Worm (Caenorhabditis elegans) whole organism, L2 larva: ENCODE results near the gene C52B9.4.

Source experiments
- F13H6.1 ChIP-seq: sonication (generic microtip); optimal IDR thresholded peaks from 2 replicates; lab custom pipeline; 2016; ENCODE audit warnings: missing genetic modification characterization, missing compliant biosample characterization
- R02D3.7 ChIP-seq: fragments of 150-350 bp; optimal IDR thresholded peaks from 2 replicates; lab custom pipeline; 2014; ENCODE audit warnings: missing biosample characterization, missing genetic modification characterization
- Y55F3AM.14 ChIP-seq: fragments of 200-800 bp; sonication (Bioruptor generic); optimal IDR thresholded peaks from 2 replicates; lab custom pipeline; 2018; ENCODE audit warnings: mild to moderate bottlenecking, missing genetic modification characterization, missing compliant biosample characterization
- ZK546.5 ChIP-seq: sonication (generic microtip); optimal IDR thresholded peaks from 2 replicates; lab custom pipeline; 2017; ENCODE audit warnings: missing biosample characterization, missing genetic modification characterization
- alr-1 ChIP-seq: fragments of 150-350 bp; optimal IDR thresholded peaks from 2 replicates; lab custom pipeline; 2014; ENCODE audit warnings: missing biosample characterization, missing genetic modification characterization
- ama-1 ChIP-seq: fragments of 150-350 bp; optimal IDR thresholded peaks from 2 replicates; lab custom pipeline; 2018; ENCODE audit warnings: inconsistent platforms
- blmp-1 ChIP-seq: sonication (generic microtip); optimal IDR thresholded peaks from 2 replicates; lab custom pipeline; 2017; ENCODE audit warnings: missing genetic modification characterization, mild to moderate bottlenecking, missing compliant biosample characterization, antibody characterized with exemption, moderate library complexity; ENCODE audit not compliant: insufficient read depth
- ceh-82 ChIP-seq: fragments of 150-350 bp; optimal IDR thresholded peaks from 2 replicates; lab custom pipeline; 2014; ENCODE audit warnings: missing biosample characterization, missing genetic modification characterization
- crh-2 ChIP-seq: sonication (generic microtip); optimal IDR thresholded peaks from 2 replicates; lab custom pipeline; 2017; ENCODE audit warnings: missing biosample characterization, missing genetic modification characterization
- dmd-4 ChIP-seq: sonication (generic microtip); optimal IDR thresholded peaks from 2 replicates; lab custom pipeline; 2017; ENCODE audit warnings: missing biosample characterization, missing genetic modification characterization
- egl-27 ChIP-seq: sonication (generic microtip); optimal IDR thresholded peaks from 3 replicates; lab custom pipeline; 2017; ENCODE audit warnings: missing biosample characterization, missing genetic modification reagents, missing genetic modification characterization
- elt-1 ChIP-seq: fragments of 150-350 bp; optimal IDR thresholded peaks from 2 replicates; lab custom pipeline; 2014; ENCODE audit warnings: missing biosample characterization, missing genetic modification characterization
- elt-3 ChIP-seq: sonication (generic microtip); optimal IDR thresholded peaks from 2 replicates; lab custom pipeline; 2017; ENCODE audit warnings: missing biosample characterization, missing genetic modification characterization
- fos-1 ChIP-seq: fragments of 150-350 bp; optimal IDR thresholded peaks from 2 replicates; lab custom pipeline; 2014; ENCODE audit warnings: missing biosample characterization, missing genetic modification characterization
- gmeb-1 ChIP-seq: fragments of 150-350 bp; optimal IDR thresholded peaks from 2 replicates; lab custom pipeline; 2014; ENCODE audit warnings: missing biosample characterization, missing genetic modification characterization
- lin-39 ChIP-seq: fragments of 150-350 bp; optimal IDR thresholded peaks from 2 replicates; lab custom pipeline; 2014; ENCODE audit warnings: missing biosample characterization, missing genetic modification reagents, missing genetic modification characterization
- lsy-2 ChIP-seq, 2 experiments: fragments of 150-350 bp in 1 of 2; sonication (generic microtip) in 1 of 2; optimal IDR thresholded peaks; 2 replicates each; lab custom pipeline; 2014 to 2017; ENCODE audit warnings: missing biosample characterization in 2 of 2, missing genetic modification characterization in 2 of 2
- mab-5 ChIP-seq: fragments of 150-350 bp; optimal IDR thresholded peaks from 2 replicates; lab custom pipeline; 2014; ENCODE audit warnings: missing biosample characterization, missing genetic modification characterization
- nhr-10 ChIP-seq: sonication (generic microtip); optimal IDR thresholded peaks from 2 replicates; lab custom pipeline; 2017; ENCODE audit warnings: missing biosample characterization, missing genetic modification characterization
- nhr-11 ChIP-seq: fragments of 150-350 bp; optimal IDR thresholded peaks from 2 replicates; lab custom pipeline; 2014; ENCODE audit warnings: missing biosample characterization, missing genetic modification characterization
- nhr-12 ChIP-seq: fragments of 150-350 bp; optimal IDR thresholded peaks from 2 replicates; lab custom pipeline; 2014; ENCODE audit warnings: missing biosample characterization, missing genetic modification characterization
- nhr-129 ChIP-seq: fragments of 150-350 bp; optimal IDR thresholded peaks from 2 replicates; lab custom pipeline; 2014; ENCODE audit warnings: missing biosample characterization, missing genetic modification characterization
- nhr-21 ChIP-seq: fragments of 150-350 bp; optimal IDR thresholded peaks from 2 replicates; lab custom pipeline; 2014; ENCODE audit warnings: missing biosample characterization, missing genetic modification characterization
- nhr-237 ChIP-seq: fragments of 150-350 bp; optimal IDR thresholded peaks from 2 replicates; lab custom pipeline; 2014; ENCODE audit warnings: missing biosample characterization, missing genetic modification characterization
- nhr-25 ChIP-seq: fragments of 150-350 bp; sonication (generic microtip); optimal IDR thresholded peaks from 3 replicates; lab custom pipeline; 2014; ENCODE audit warnings: missing biosample characterization, missing genetic modification characterization
- nhr-6 ChIP-seq: fragments of 150-350 bp; optimal IDR thresholded peaks from 2 replicates; lab custom pipeline; 2014; ENCODE audit warnings: missing biosample characterization, missing genetic modification characterization
- peb-1 ChIP-seq: fragments of 150-350 bp; optimal IDR thresholded peaks from 2 replicates; lab custom pipeline; 2014; ENCODE audit warnings: missing biosample characterization, missing genetic modification characterization
- sem-4 ChIP-seq: fragments of 150-350 bp; optimal IDR thresholded peaks from 2 replicates; lab custom pipeline; 2014; ENCODE audit warnings: missing biosample characterization, missing genetic modification reagents, missing genetic modification characterization
- skn-1 ChIP-seq: sonication (generic microtip); optimal IDR thresholded peaks from 2 replicates; lab custom pipeline; 2017; ENCODE audit warnings: missing biosample characterization, missing genetic modification characterization
- sma-3 ChIP-seq: sonication (generic microtip); optimal IDR thresholded peaks from 2 replicates; lab custom pipeline; 2016; ENCODE audit warnings: missing genetic modification reagents, missing genetic modification characterization, missing compliant biosample characterization
- sma-9 ChIP-seq, 2 experiments: fragments of 150-350 bp in 1 of 2; sonication (generic microtip) in 1 of 2; optimal IDR thresholded peaks; 2 replicates each; lab custom pipeline; 2014 to 2016; ENCODE audit warnings: missing genetic modification characterization in 2 of 2, mild to moderate bottlenecking in 1 of 2, missing biosample characterization in 1 of 2, missing compliant biosample characterization in 1 of 2, missing genetic modification reagents in 1 of 2, moderate library complexity in 1 of 2
- unc-55 ChIP-seq: fragments of 150-350 bp; sonication (generic microtip); optimal IDR thresholded peaks from 3 replicates; lab custom pipeline; 2014; ENCODE audit warnings: missing biosample characterization, missing genetic modification reagents, missing genetic modification characterization
- unc-62 ChIP-seq: fragments of 150-350 bp; optimal IDR thresholded peaks from 2 replicates; lab custom pipeline; 2014; ENCODE audit warnings: missing biosample characterization, missing genetic modification reagents, missing genetic modification characterization
- zag-1 ChIP-seq: fragments of 150-350 bp; optimal IDR thresholded peaks from 2 replicates; lab custom pipeline; 2014; ENCODE audit warnings: missing biosample characterization, missing genetic modification characterization
- ztf-1 ChIP-seq: fragments of 200-800 bp; sonication (Bioruptor generic); conservative IDR thresholded peaks from 2 replicates; pipeline ENCODE4 v1.3.6; 2022; ENCODE audit warnings: missing genetic modification characterization, missing compliant biosample characterization
- ztf-11 ChIP-seq: sonication (generic microtip); optimal IDR thresholded peaks from 2 replicates; lab custom pipeline; 2017; ENCODE audit warnings: missing biosample characterization, missing genetic modification characterization
- ztf-4 ChIP-seq: fragments of 150-350 bp; optimal IDR thresholded peaks from 2 replicates; lab custom pipeline; 2014; ENCODE audit warnings: missing biosample characterization, missing genetic modification characterization

C52B9.4 gene

DNA sequence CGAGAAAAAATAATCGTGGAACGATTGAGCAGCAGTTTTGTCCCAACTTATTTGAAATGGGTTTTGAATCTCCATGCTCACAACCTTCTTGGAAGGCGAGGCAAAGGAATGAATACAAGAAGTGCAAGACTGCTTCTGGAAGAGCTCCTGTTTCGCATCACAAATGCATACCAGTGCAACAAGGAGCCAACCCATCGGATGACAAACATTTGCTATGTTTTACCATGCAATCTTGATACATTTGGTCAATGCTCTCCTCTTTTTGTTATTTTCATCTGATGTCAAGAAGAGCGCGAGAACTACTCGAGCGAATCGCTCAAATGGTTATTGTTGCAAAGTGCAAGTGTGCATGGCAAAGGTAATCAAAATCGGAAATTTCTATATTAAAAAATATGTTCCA is 13.7 kb downstream of the C52B9.4 start, which contains the start of gene mec-18:
TSS of gene mec-18 (minus strand) at position 101 of the 400 bp plus-strand sequence.
- TF ChIP-seq nhr-6 (tag; lab: Kevin White, UChicago) = no peak
- TF ChIP-seq blmp-1 (tag; lab: Kevin White, UChicago) = no peak
- no peak for TF ChIP-seq elt-1 (tag; lab: Kevin White, UChicago)
- TF ChIP-seq nhr-237 (tag; lab: Kevin White, UChicago) = no peak
- no peak for TF ChIP-seq Y55F3AM.14 (GFP tag; lab: Kevin White, UChicago)
- TF ChIP-seq crh-2 (tag; lab: Kevin White, UChicago) = no peak
- TF ChIP-seq unc-55 = peak; percentile 9
- TF ChIP-seq F13H6.1 (tag; lab: Kevin White, UChicago) = no peak
- no peak for TF ChIP-seq nhr-129 (tag; lab: Kevin White, UChicago)

DNA sequence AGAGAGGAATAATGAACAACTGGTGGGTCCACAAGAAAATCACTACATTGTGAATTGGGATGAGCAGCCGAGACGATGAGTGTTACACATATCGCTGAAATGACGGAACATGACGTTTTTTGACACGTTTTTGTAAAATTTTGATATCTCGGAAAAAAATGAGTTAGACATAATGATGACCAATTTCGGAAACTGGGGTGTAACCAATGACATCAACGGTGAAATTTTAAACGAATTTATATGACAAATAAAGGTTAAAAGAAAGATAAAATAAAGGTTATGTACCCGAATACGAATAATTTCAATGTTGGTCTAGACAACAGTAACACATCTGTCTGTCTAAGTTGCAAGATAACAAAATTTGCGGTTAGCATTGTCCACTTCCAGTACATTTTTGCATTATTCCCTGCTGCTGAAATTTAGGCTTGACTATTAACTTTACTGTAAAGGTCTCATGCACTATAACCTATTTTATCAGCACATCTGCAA is 18.9 kb downstream of the C52B9.4 start, which contains the start of the genes twk-28 and ets-9:
TSS of gene twk-28 (minus strand) at position 51 of the 489 bp plus-strand sequence.
TSS of gene ets-9 (plus strand) at position 410 of the 489 bp plus-strand sequence.
- TF ChIP-seq gmeb-1 = no peak

DNA sequence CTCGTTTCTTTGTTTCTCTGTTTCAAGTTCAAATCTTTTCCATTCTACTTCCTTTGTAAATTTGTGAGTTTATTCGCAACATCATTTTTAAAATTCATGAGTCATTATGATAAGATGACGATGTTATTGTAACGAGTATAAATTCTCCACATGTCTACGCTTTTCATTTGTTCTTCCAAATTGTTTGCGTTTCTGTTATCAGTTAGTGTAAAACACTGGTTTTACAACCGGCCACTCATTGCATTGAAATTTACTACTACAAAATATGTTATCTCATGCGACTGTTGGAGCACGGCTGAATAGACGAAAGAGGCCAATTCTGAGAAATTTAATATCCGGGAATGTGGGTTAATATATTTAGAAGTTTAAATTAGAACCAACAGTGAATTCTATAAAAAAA is 21.9 kb downstream of the C52B9.4 start, which contains the start of gene C52B9.19:
TSS of gene C52B9.19 (plus strand) at position 176 of the 400 bp plus-strand sequence.
- peak; percentile 12 for TF ChIP-seq crh-2 (tag; lab: Kevin White, UChicago)
- TF ChIP-seq ceh-82 (tag; lab: Kevin White, UChicago) = no peak
- TF ChIP-seq nhr-6 (tag; lab: Kevin White, UChicago) = no peak
- TF ChIP-seq egl-27 (tag; lab: Kevin White, UChicago) = no peak
- TF ChIP-seq mab-5 (tag; lab: Kevin White, UChicago) = no peak
- no peak for TF ChIP-seq sem-4 (tag; lab: Kevin White, UChicago)
- TF ChIP-seq fos-1 (tag; lab: Kevin White, UChicago) = peak; percentile 53
- no peak for TF ChIP-seq gmeb-1

DNA sequence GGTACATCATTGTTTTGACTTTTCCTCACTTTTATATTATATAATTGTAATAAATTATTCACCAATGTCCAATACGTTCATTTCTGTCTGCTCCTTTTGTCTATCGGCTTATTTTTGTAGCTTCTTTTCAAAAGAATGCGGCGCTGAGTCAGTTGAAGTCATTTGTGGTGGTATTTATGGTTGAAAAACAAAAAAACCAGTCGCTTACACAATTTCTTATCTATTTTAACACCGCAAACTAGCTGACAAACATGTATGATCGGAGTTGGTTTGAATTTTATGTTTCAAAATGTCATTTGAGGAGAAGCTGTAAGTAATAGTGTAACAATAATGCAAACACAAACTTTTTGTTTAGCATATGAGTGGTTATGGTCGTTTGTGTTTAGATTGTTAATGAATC is 23.5 kb downstream of the C52B9.4 start, which contains the start of gene ets-10:
TSS of gene ets-10 (plus strand) at position 201 of the 400 bp plus-strand sequence.
- TF ChIP-seq nhr-129 (tag; lab: Kevin White, UChicago) = no peak
- TF ChIP-seq unc-55 = no peak
- no peak for TF ChIP-seq peb-1 (tag; lab: Kevin White, UChicago)
- TF ChIP-seq nhr-12 (tag; lab: Kevin White, UChicago) = no peak
- TF ChIP-seq nhr-25 (tag; lab: Kevin White, UChicago) = no peak
- TF ChIP-seq gmeb-1 = no peak
- no peak for TF ChIP-seq blmp-1 (tag; lab: Kevin White, UChicago)
- no peak for TF ChIP-seq ztf-11
- no peak for TF ChIP-seq egl-27 (tag; lab: Kevin White, UChicago)
- no peak for TF ChIP-seq nhr-11
- TF ChIP-seq dmd-4 = no peak
- TF ChIP-seq sma-3 (GFP tag; lab: Kevin White, UChicago) = no peak
- TF ChIP-seq ceh-82 (tag; lab: Kevin White, UChicago) = no peak
- no peak for TF ChIP-seq nhr-21
- TF ChIP-seq nhr-10 (tag; lab: Kevin White, UChicago) = no peak
- TF ChIP-seq ztf-4 = no peak
- TF ChIP-seq Y55F3AM.14 (GFP tag; lab: Kevin White, UChicago) = no peak
- no peak for TF ChIP-seq R02D3.7 (tag; lab: Kevin White, UChicago)
- TF ChIP-seq ZK546.5 (tag; lab: Kevin White, UChicago) = no peak

DNA sequence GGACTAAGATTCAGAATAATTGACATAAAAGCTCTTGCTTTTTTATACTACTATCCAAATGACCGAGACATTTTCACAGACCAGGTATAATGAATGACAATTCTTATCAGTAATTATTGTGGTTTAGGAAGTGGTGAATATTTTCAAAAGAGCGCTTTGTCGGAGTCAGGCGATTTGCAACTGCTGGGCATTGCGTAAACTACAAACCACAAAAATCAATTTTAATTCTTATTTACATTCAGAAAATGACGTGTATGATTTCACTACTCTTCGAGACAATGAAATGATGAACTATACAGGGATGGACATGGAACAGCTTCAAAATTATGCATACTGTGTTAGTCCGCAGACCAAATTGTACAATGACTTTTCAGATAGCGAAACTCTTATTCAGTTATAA is 24.0 kb downstream of the C52B9.4 start:
- no peak for TF ChIP-seq unc-62 (GFP tag; lab: Kevin White, UChicago)
- TF ChIP-seq sem-4 (tag; lab: Kevin White, UChicago) = no peak
- TF ChIP-seq sma-9 (GFP tag; optimal IDR thresholded peaks at IDR 0.05; lab: Kevin White, UChicago) = peak; percentile 32
- no peak for TF ChIP-seq sma-9 (tag; optimal IDR thresholded peaks at IDR 0.05; lab: Kevin White, UChicago)
- no peak for TF ChIP-seq nhr-21
- TF ChIP-seq nhr-25 (tag; lab: Kevin White, UChicago) = no peak
- TF ChIP-seq blmp-1 (tag; lab: Kevin White, UChicago) = no peak
- TF ChIP-seq skn-1 (tag; lab: Kevin White, UChicago) = no peak
- TF ChIP-seq ama-1 (lab: Kevin White, UChicago) = no peak
- no peak for TF ChIP-seq elt-3 (tag; lab: Kevin White, UChicago)
- peak; percentile 68 for TF ChIP-seq fos-1 (tag; lab: Kevin White, UChicago)
- TF ChIP-seq nhr-10 (tag; lab: Kevin White, UChicago) = no peak
- TF ChIP-seq lsy-2 (tag; optimal IDR thresholded peaks at IDR 0.05; lab: Kevin White, UChicago) = no peak
- TF ChIP-seq nhr-129 (tag; lab: Kevin White, UChicago) = no peak
- peak; percentile 9 for TF ChIP-seq crh-2 (tag; lab: Kevin White, UChicago)
- TF ChIP-seq ceh-82 (tag; lab: Kevin White, UChicago) = no peak
- no peak for TF ChIP-seq ztf-1
- TF ChIP-seq lin-39 (tag; lab: Kevin White, UChicago) = no peak
- no peak for TF ChIP-seq R02D3.7 (tag; lab: Kevin White, UChicago)
- no peak for TF ChIP-seq alr-1 (tag; lab: Kevin White, UChicago)
- no peak for TF ChIP-seq zag-1
- TF ChIP-seq peb-1 (tag; lab: Kevin White, UChicago) = no peak
